Worm (Caenorhabditis elegans): Measurements from ENCODE around the gene clec-52.

Gene clec-52

DNA sequence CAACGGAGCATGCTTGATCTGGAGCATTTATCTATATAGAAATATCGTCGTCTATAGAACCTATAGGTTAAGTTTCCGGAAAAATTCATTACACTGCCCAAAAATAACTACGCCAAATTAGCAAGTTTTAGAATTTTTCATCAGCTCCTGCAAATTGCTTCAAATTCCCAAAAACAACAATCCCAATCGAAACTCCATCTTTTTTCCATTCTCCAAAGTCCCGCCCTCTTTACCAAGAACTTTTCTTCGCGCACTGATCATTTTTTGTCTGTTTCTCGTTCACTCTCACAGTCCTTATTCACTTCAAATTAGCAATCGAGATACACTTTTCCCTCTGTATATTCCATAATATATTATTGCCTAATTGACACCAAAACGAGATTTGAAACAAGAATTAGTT is 37.8 kb upstream of the clec-52 start, which contains the start of gene svh-1:
Gene svh-1, plus strand, starts transcription at position 301 of the 400 bp plus-strand sequence.
- TF ChIP-seq nfyb-1 (GFP tag; IDR thresholded peaks at IDR 0.05) (no peak), Y67H2A.10 (GFP tag; conservative IDR thresholded peaks at IDR 0.05) (no peak), T26A5.8 (tag; optimal IDR thresholded peaks at IDR 0.05) (no peak), rpc-1 (optimal IDR thresholded peaks at IDR 0.05) (no peak), rpc-1 (tag; optimal IDR thresholded peaks at IDR 0.05) (no peak), ccch-3 (GFP tag; optimal IDR thresholded peaks at IDR 0.05) (no peak), sdz-38 (tag; optimal IDR thresholded peaks at IDR 0.05) (no peak), madf-8 (GFP tag; conservative IDR thresholded peaks at IDR 0.05) (no peak), lag-1 (GFP tag; IDR thresholded peaks at IDR 0.05) (no peak), nfya-1 (tag; optimal IDR thresholded peaks at IDR 0.05; ENCODE audit: borderline replicate concordance, insufficient read depth) (no peak), nhr-90 (tag; optimal IDR thresholded peaks at IDR 0.05) (no peak), cebp-2 (GFP tag; IDR thresholded peaks at IDR 0.05) (no peak), gei-17 (GFP tag; optimal IDR thresholded peaks at IDR 0.05) (no peak), F57C9.4 (tag; optimal IDR thresholded peaks at IDR 0.05) (no peak), attf-5 (GFP tag; optimal IDR thresholded peaks at IDR 0.05) (no peak), ztf-6 (GFP tag; IDR thresholded peaks at IDR 0.05) (no peak), K11D2.4 (GFP tag; IDR thresholded peaks at IDR 0.05) (no peak), akir-1 (GFP tag; optimal IDR thresholded peaks at IDR 0.05) (no peak), lsl-1 (GFP tag; optimal IDR thresholded peaks at IDR 0.05) (no peak), fkh-3 (tag; optimal IDR thresholded peaks at IDR 0.05) (no peak), snpc-1.3 (tag; optimal IDR thresholded peaks at IDR 0.05; ENCODE audit: insufficient read depth) (no peak)

DNA sequence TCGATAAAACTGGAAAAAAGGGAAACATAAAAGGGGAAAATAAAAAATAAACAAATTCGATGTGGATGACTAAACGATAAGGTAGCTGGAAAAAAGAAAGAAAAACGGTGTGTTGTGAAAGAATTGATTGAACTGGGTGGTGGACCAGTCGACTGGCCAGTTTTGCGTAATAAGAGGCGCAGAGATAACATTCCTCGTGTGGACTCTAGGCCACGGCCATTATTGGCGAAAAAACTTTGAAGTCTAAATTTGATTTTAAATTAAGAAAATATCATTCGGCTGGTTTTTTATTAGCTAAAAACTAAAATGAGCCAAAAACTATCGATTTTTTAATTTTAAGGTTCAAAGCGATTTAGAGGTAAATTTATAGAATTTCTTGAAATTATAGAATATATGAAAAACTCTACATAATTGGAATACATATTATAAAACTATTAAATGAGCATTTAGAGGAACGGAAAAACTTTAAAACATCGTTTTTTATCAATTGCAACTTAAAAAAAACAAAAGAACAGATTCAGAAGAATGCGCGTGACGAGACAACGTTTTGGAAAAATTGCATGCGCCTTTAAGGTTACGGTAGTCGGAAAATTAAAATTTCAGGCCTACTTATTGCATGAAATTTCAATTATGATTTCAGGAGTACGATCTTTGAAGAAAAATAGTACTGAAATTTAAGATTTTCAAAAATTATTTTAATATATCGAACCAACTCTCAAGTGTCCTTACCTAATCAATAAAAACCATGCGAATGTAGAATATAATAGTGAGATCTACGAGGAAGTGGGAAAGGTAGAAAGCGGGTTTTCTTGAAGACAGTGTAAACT is 36.9 kb upstream of the clec-52 start, which contains the start of gene hgrs-1:
Gene hgrs-1, minus strand, starts transcription at position 777 of the 827 bp plus-strand sequence.
- no peak for TF ChIP-seq ama-1 (optimal IDR thresholded peaks at IDR 0.05)
- no peak for TF ChIP-seq ama-1 (GFP tag; optimal IDR thresholded peaks at IDR 0.05)
- peak; percentile 98 for TF ChIP-seq madf-6 (GFP tag; IDR thresholded peaks at IDR 0.05)
- no peak for TF ChIP-seq zfh-2 (GFP tag; conservative IDR thresholded peaks at IDR 0.05)
- TF ChIP-seq nfyb-1 (GFP tag; IDR thresholded peaks at IDR 0.05) = no peak
- TF ChIP-seq let-607 (tag; optimal IDR thresholded peaks at IDR 0.05) = no peak
- no peak for TF ChIP-seq T07F8.4 (tag; optimal IDR thresholded peaks at IDR 0.05)
- peak; percentile 94 for TF ChIP-seq madf-8 (GFP tag; conservative IDR thresholded peaks at IDR 0.05)
- peak; percentile 43 for TF ChIP-seq F33H1.4 (GFP tag; IDR thresholded peaks at IDR 0.05)
- TF ChIP-seq attf-5 (GFP tag; optimal IDR thresholded peaks at IDR 0.05) = peak; percentile 35
- peak; percentile 36 for TF ChIP-seq efl-1 (GFP tag; optimal IDR thresholded peaks at IDR 0.05)
- no peak for TF ChIP-seq attf-6 (GFP tag; IDR thresholded peaks at IDR 0.05)
- peak; percentile 86 for TF ChIP-seq xnd-1 (tag; optimal IDR thresholded peaks at IDR 0.05)
- TF ChIP-seq lin-26 (GFP tag; IDR thresholded peaks at IDR 0.05) = no peak
- no peak for TF ChIP-seq F57A8.1 (GFP tag; optimal IDR thresholded peaks at IDR 0.05)
- TF ChIP-seq lsl-1 (GFP tag; optimal IDR thresholded peaks at IDR 0.05) = peak; percentile 87

DNA sequence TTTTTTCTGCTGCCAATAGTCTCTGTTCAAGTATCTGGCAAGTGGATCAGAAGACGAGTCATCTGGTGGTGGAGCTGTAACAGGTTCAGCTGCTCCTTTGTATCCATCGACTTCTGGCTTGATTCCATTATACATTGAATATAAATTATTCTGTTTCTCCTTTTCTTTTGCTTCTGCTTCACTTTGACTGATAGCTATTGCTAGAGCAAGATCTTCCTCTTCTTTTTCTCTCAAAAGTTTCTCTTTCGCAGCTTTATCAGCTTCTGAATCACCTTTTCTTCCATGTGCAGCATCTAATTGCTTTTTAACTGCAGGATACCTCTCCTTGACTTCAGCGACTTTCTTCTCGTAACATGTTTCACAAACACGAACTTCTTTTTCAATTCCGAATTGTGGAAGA is 35.0 kb upstream of the clec-52 start:
- TF ChIP-seq K11D2.4 (GFP tag; IDR thresholded peaks at IDR 0.05) = no peak
- no peak for TF ChIP-seq cebp-2 (GFP tag; IDR thresholded peaks at IDR 0.05)
- TF ChIP-seq athp-1 (tag; optimal IDR thresholded peaks at IDR 0.05) = no peak
- TF ChIP-seq Y79H2A.3 (GFP tag; conservative IDR thresholded peaks at IDR 0.05) = no peak
- TF ChIP-seq tbp1 (GFP tag; optimal IDR thresholded peaks at IDR 0.05) = no peak
